Worm (Caenorhabditis elegans) whole organism, early embryonic: ENCODE results near the gene F58A6.1.

ENCODE experiments used
- B0310.2 ChIP-seq: sonication (generic microtip); optimal IDR thresholded peaks from 2 replicates; lab custom pipeline; 2016; ENCODE audit warnings: mild to moderate bottlenecking, missing genetic modification characterization, missing compliant biosample characterization
- F13C5.2 ChIP-seq: sonication (generic microtip); optimal IDR thresholded peaks from 2 replicates; lab custom pipeline; 2017; ENCODE audit warnings: mild to moderate bottlenecking, missing genetic modification characterization, inconsistent platforms, missing compliant biosample characterization
- aly-1 ChIP-seq: sonication (generic microtip); optimal IDR thresholded peaks from 2 replicates; lab custom pipeline; 2016; ENCODE audit warnings: missing genetic modification characterization, missing compliant biosample characterization
- ama-1 ChIP-seq: fragments of 150-350 bp; optimal IDR thresholded peaks from 2 replicates; lab custom pipeline; 2014
- ceh-13 ChIP-seq: fragments of 200-800 bp; sonication (Bioruptor generic); optimal IDR thresholded peaks from 2 replicates; lab custom pipeline; 2018; ENCODE audit warnings: mild to moderate bottlenecking, missing genetic modification characterization, missing compliant biosample characterization
- ceh-36 ChIP-seq: sonication (generic microtip); optimal IDR thresholded peaks from 2 replicates; lab custom pipeline; 2016; ENCODE audit warnings: missing genetic modification characterization, inconsistent platforms, missing compliant biosample characterization
- ets-7 ChIP-seq: sonication (generic microtip); optimal IDR thresholded peaks from 2 replicates; lab custom pipeline; 2016; ENCODE audit warnings: missing genotype, missing genetic modification characterization, missing compliant biosample characterization
- flt-1 ChIP-seq: fragments of 200-800 bp; sonication (Bioruptor generic); IDR thresholded peaks from 2 replicates; pipeline ENCODE4 v1.3.6; 2022; ENCODE audit warnings: missing genetic modification characterization, missing compliant biosample characterization
- hmbx-1 ChIP-seq: sonication (generic microtip); optimal IDR thresholded peaks from 2 replicates; lab custom pipeline; 2016; ENCODE audit warnings: mild to moderate bottlenecking, missing genetic modification characterization, missing compliant biosample characterization
- hmg-4 ChIP-seq: fragments of 200-800 bp; sonication (Bioruptor generic); optimal IDR thresholded peaks from 2 replicates; lab custom pipeline; 2018; ENCODE audit warnings: mild to moderate bottlenecking, missing genetic modification characterization, missing compliant biosample characterization
- hnd-1 ChIP-seq: sonication (generic microtip); optimal IDR thresholded peaks from 2 replicates; lab custom pipeline; 2016; ENCODE audit warnings: missing genetic modification characterization, missing compliant biosample characterization
- pes-1 ChIP-seq: fragments of 200-800 bp; sonication (Bioruptor generic); IDR thresholded peaks from 2 replicates; pipeline ENCODE4 v1.3.6; 2022; ENCODE audit warnings: missing genetic modification reagents, missing genetic modification characterization, missing compliant biosample characterization
- scrt-1 ChIP-seq: fragments of 200-800 bp; sonication (Bioruptor generic); IDR thresholded peaks from 2 replicates; pipeline ENCODE4 v1.3.6; 2022; ENCODE audit warnings: missing genetic modification characterization, missing compliant biosample characterization
- sea-1 ChIP-seq: fragments of 200-800 bp; sonication (Bioruptor generic); conservative IDR thresholded peaks from 2 replicates; pipeline ENCODE4 v1.3.6; 2022; ENCODE audit warnings: missing genetic modification characterization, missing compliant biosample characterization
- tbx-11 ChIP-seq: fragments of 200-800 bp; sonication (Bioruptor generic); IDR thresholded peaks from 2 replicates; pipeline ENCODE4 v1.3.6; 2022; ENCODE audit warnings: missing genetic modification characterization, missing compliant biosample characterization
- tbx-37 ChIP-seq: fragments of 200-800 bp; sonication (Bioruptor generic); conservative IDR thresholded peaks from 2 replicates; pipeline ENCODE4 v1.3.6; 2022; ENCODE audit warnings: missing genetic modification reagents, missing genetic modification characterization, missing compliant biosample characterization
- tra-4 ChIP-seq: sonication (generic microtip); optimal IDR thresholded peaks from 2 replicates; lab custom pipeline; 2017; ENCODE audit warnings: missing genetic modification characterization, missing compliant biosample characterization

Gene F58A6.1

ce11 chrII:5183207-5183606, 40.5 kb downstream of the F58A6.1 start:
- no peak for TF ChIP-seq sea-1 (GFP tag; lab: Robert Waterston, UW)
- no peak for TF ChIP-seq ets-7
- TF ChIP-seq hmbx-1 (tag; lab: Kevin White, UChicago), result no peak
- no peak for TF ChIP-seq hmg-4
- no peak for TF ChIP-seq ceh-13 (GFP tag; lab: Kevin White, UChicago)
- TF ChIP-seq tbx-37 (GFP tag; lab: Robert Waterston, UW), result no peak
- TF ChIP-seq hnd-1, result no peak
- no peak for TF ChIP-seq pes-1 (GFP tag; lab: Robert Waterston, UW)
- no peak for TF ChIP-seq flt-1 (GFP tag; lab: Robert Waterston, UW)
- TF ChIP-seq tra-4 (tag; lab: Kevin White, UChicago), result no peak

- TF ChIP-seq tbx-11 (GFP tag; lab: Robert Waterston, UW), result no peak
Observed at ce11 chrII:5184661-5185545, 42.2 kb downstream of the F58A6.1 start.

ce11 chrII:5185955-5186539, 43.3 kb downstream of the F58A6.1 start:
- no peak for TF ChIP-seq aly-1
- no peak for TF ChIP-seq tra-4 (tag; lab: Kevin White, UChicago)
- TF ChIP-seq sea-1 (GFP tag; lab: Robert Waterston, UW), result no peak
- TF ChIP-seq ceh-13 (GFP tag; lab: Kevin White, UChicago), result no peak
- TF ChIP-seq tbx-37 (GFP tag; lab: Robert Waterston, UW), result no peak
- TF ChIP-seq tbx-11 (GFP tag; lab: Robert Waterston, UW), result no peak
- TF ChIP-seq hnd-1, result no peak
- TF ChIP-seq flt-1 (GFP tag; lab: Robert Waterston, UW), result no peak
- no peak for TF ChIP-seq ets-7
- TF ChIP-seq hmbx-1 (tag; lab: Kevin White, UChicago), result no peak
- TF ChIP-seq B0310.2 (tag; lab: Kevin White, UChicago), result no peak
- no peak for TF ChIP-seq pes-1 (GFP tag; lab: Robert Waterston, UW)
- no peak for TF ChIP-seq hmg-4
- TF ChIP-seq scrt-1, result no peak
- no peak for TF ChIP-seq F13C5.2
- no peak for TF ChIP-seq ama-1
- no peak for TF ChIP-seq ceh-36 (tag; lab: Kevin White, UChicago)

- no peak for TF ChIP-seq sea-1 (GFP tag; lab: Robert Waterston, UW)
Observed at ce11 chrII:5186870-5187269, 44.2 kb downstream of the F58A6.1 start.

- TF ChIP-seq flt-1 (GFP tag; lab: Robert Waterston, UW) (no peak), ama-1 (no peak), ceh-13 (GFP tag; lab: Kevin White, UChicago) (no peak), B0310.2 (tag; lab: Kevin White, UChicago) (no peak), hmbx-1 (tag; lab: Kevin White, UChicago) (no peak), pes-1 (GFP tag; lab: Robert Waterston, UW) (no peak), hmg-4 (no peak), scrt-1 (no peak), hnd-1 (no peak), aly-1 (no peak), tbx-37 (GFP tag; lab: Robert Waterston, UW) (no peak), ets-7 (no peak), sea-1 (GFP tag; lab: Robert Waterston, UW) (no peak), F13C5.2 (no peak), ceh-36 (tag; lab: Kevin White, UChicago) (no peak)
Observed at ce11 chrII:5187469-5187868, 44.8 kb downstream of the F58A6.1 start, which contains the start of gene crh-2. crh-2 (minus strand) TSS chrII:5187569.

- TF ChIP-seq sea-1 (GFP tag; lab: Robert Waterston, UW), result no peak
- TF ChIP-seq ets-7, result no peak
- no peak for TF ChIP-seq ama-1
- no peak for TF ChIP-seq hnd-1
- no peak for TF ChIP-seq tra-4 (tag; lab: Kevin White, UChicago)
Observed at ce11 chrII:5187934-5188333, 45.2 kb downstream of the F58A6.1 start.

- TF ChIP-seq tbx-37 (GFP tag; lab: Robert Waterston, UW), result no peak
- no peak for TF ChIP-seq sea-1 (GFP tag; lab: Robert Waterston, UW)
- TF ChIP-seq tbx-11 (GFP tag; lab: Robert Waterston, UW), result no peak
- TF ChIP-seq ets-7, result no peak
- TF ChIP-seq ceh-36 (tag; lab: Kevin White, UChicago), result no peak
- no peak for TF ChIP-seq tra-4 (tag; lab: Kevin White, UChicago)
- no peak for TF ChIP-seq hnd-1
- no peak for TF ChIP-seq hmbx-1 (tag; lab: Kevin White, UChicago)
- no peak for TF ChIP-seq ama-1
- no peak for TF ChIP-seq flt-1 (GFP tag; lab: Robert Waterston, UW)
- TF ChIP-seq hmg-4, result no peak
- TF ChIP-seq F13C5.2, result no peak
- no peak for TF ChIP-seq pes-1 (GFP tag; lab: Robert Waterston, UW)
Observed at ce11 chrII:5191766-5192165, 49.0 kb downstream of the F58A6.1 start.
